ENCODE assay signal across 1 fruit fly cellular context in genomic region chr2L:19140257-19140983, dm6.
TF ChIP-seq lines count a peak whose summit lies in the region.

No protein-coding gene starts in this region.

TF ChIP-seq in whole organism, embryonic, 481 proteins besides CTCF, POLR2A, EP300 and RAD21 (continued from another document):
- no peak for TF ChIP-seq ara (GFP tag; IDR thresholded peaks at IDR 0.05; lab: Robert Waterston, UW)
- no peak for TF ChIP-seq CG9727 (GFP tag; optimal IDR thresholded peaks at IDR 0.05; lab: Kevin White, UChicago)
- no peak for TF ChIP-seq HLH4C (GFP tag; IDR thresholded peaks at IDR 0.05; lab: Robert Waterston, UW; ENCODE audit: partially characterized antibody)
- peak; percentile 8 for TF ChIP-seq Vsx1 (GFP tag; optimal IDR thresholded peaks at IDR 0.05; lab: Kevin White, UChicago)
- no peak for TF ChIP-seq Aef1 (GFP tag; IDR thresholded peaks at IDR 0.05; lab: Robert Waterston, UW)
- no peak for TF ChIP-seq Asciz (GFP tag; optimal IDR thresholded peaks at IDR 0.05; lab: Kevin White, UChicago)
- peak; percentile 11 for TF ChIP-seq Kr (GFP tag; optimal IDR thresholded peaks at IDR 0.05; lab: Kevin White, UChicago)
- TF ChIP-seq fd96Cb (tag; optimal IDR thresholded peaks at IDR 0.05; lab: Kevin White, UChicago) = peak; percentile 14
- no peak for TF ChIP-seq schlank (tag; optimal IDR thresholded peaks at IDR 0.05; lab: Kevin White, UChicago)
- peak; percentile 7 for TF ChIP-seq fd3F (GFP tag; optimal IDR thresholded peaks at IDR 0.05; lab: Kevin White, UChicago)
- no peak for TF ChIP-seq insv (GFP tag; optimal IDR thresholded peaks at IDR 0.05; lab: Kevin White, UChicago)
- TF ChIP-seq lmd (GFP tag; IDR thresholded peaks at IDR 0.05; lab: Robert Waterston, UW) = no peak
- TF ChIP-seq vnd (GFP tag; IDR thresholded peaks at IDR 0.05; lab: Robert Waterston, UW; ENCODE audit: partially characterized antibody) = no peak
- TF ChIP-seq CG2875 (GFP tag; optimal IDR thresholded peaks at IDR 0.05; lab: Kevin White, UChicago) = peak; percentile 12
- TF ChIP-seq usp (GFP tag; optimal IDR thresholded peaks at IDR 0.05; lab: Kevin White, UChicago) = no peak
- no peak for TF ChIP-seq CG6689 (GFP tag; IDR thresholded peaks at IDR 0.05; lab: Robert Waterston, UW)
- no peak for TF ChIP-seq CG43689 (GFP tag; IDR thresholded peaks at IDR 0.05; lab: Robert Waterston, UW)
- no peak for TF ChIP-seq Xbp1 (GFP tag; optimal IDR thresholded peaks at IDR 0.05; lab: Kevin White, UChicago)
- TF ChIP-seq crc (GFP tag; optimal IDR thresholded peaks at IDR 0.05; lab: Kevin White, UChicago) = no peak
- TF ChIP-seq exex (tag; optimal IDR thresholded peaks at IDR 0.05; lab: Kevin White, UChicago) = no peak
- peak; percentile 11 for TF ChIP-seq CG33557 (GFP tag; optimal IDR thresholded peaks at IDR 0.05; lab: Kevin White, UChicago)
- TF ChIP-seq CG31388 (GFP tag; optimal IDR thresholded peaks at IDR 0.05; lab: Kevin White, UChicago) = no peak
- TF ChIP-seq CG12236 (GFP tag; optimal IDR thresholded peaks at IDR 0.05; lab: Kevin White, UChicago) = no peak
- no peak for TF ChIP-seq Spps (tag; optimal IDR thresholded peaks at IDR 0.05; lab: Kevin White, UChicago)
- TF ChIP-seq ase (GFP tag; IDR thresholded peaks at IDR 0.05; lab: Robert Waterston, UW) = no peak
- peak; percentile 22 for TF ChIP-seq sd (tag; optimal IDR thresholded peaks at IDR 0.05; lab: Kevin White, UChicago)
- TF ChIP-seq otp (GFP tag; IDR thresholded peaks at IDR 0.05; lab: Robert Waterston, UW) = 0 out of 3 replicates have a peak, but pooled peaks have one; percentile 32
- TF ChIP-seq CG7556 (GFP tag; optimal IDR thresholded peaks at IDR 0.05; lab: Kevin White, UChicago) = no peak
- 0 out of 4 replicates have a peak, but pooled peaks have one; percentile 57 for TF ChIP-seq chinmo (GFP tag; IDR thresholded peaks at IDR 0.05; lab: Robert Waterston, UW; ENCODE audit: partially characterized antibody)
- TF ChIP-seq so (GFP tag; IDR thresholded peaks at IDR 0.05; lab: Robert Waterston, UW) = no peak
- TF ChIP-seq sens (GFP tag; lab: Kevin White, UChicago) = peak; percentile 87
- peak; percentile 5 for TF ChIP-seq CG2202 (tag; optimal IDR thresholded peaks at IDR 0.05; lab: Kevin White, UChicago)
- TF ChIP-seq CG9817 (tag; optimal IDR thresholded peaks at IDR 0.05; lab: Kevin White, UChicago) = no peak
- TF ChIP-seq CG32532 (GFP tag; IDR thresholded peaks at IDR 0.05; lab: Robert Waterston, UW) = peak; percentile 20; the same call in 1 of the 2 replicates
- TF ChIP-seq CG12219 (GFP tag; optimal IDR thresholded peaks at IDR 0.05; lab: Kevin White, UChicago) = no peak
- TF ChIP-seq CG16863 (GFP tag; optimal IDR thresholded peaks at IDR 0.05; lab: Kevin White, UChicago) = no peak
- no peak for TF ChIP-seq ssp (GFP tag; IDR thresholded peaks at IDR 0.05; lab: Robert Waterston, UW)
- peak; percentile 9 for TF ChIP-seq ind (GFP tag; optimal IDR thresholded peaks at IDR 0.05; lab: Kevin White, UChicago)
- TF ChIP-seq HHEX (GFP tag; optimal IDR thresholded peaks at IDR 0.05; lab: Kevin White, UChicago) = no peak
- peak; percentile 10 for TF ChIP-seq fd64A (GFP tag; optimal IDR thresholded peaks at IDR 0.05; lab: Kevin White, UChicago)
- TF ChIP-seq CG10543 (GFP tag; optimal IDR thresholded peaks at IDR 0.05; lab: Kevin White, UChicago) = peak; percentile 34
- TF ChIP-seq CG8281 (tag; optimal IDR thresholded peaks at IDR 0.05; lab: Kevin White, UChicago) = no peak
- 0 out of 2 replicates have a peak, but pooled peaks have one; percentile 28 for TF ChIP-seq CG5953 (GFP tag; IDR thresholded peaks at IDR 0.05; lab: Robert Waterston, UW)
- peak; percentile 37 for TF ChIP-seq Antp (GFP tag; optimal IDR thresholded peaks at IDR 0.05; lab: Kevin White, UChicago)
- no peak for TF ChIP-seq lilli (GFP tag; optimal IDR thresholded peaks at IDR 0.05; lab: Kevin White, UChicago)
- TF ChIP-seq tna (GFP tag; IDR thresholded peaks at IDR 0.05; lab: Robert Waterston, UW; ENCODE audit: partially characterized antibody) = no peak
- no peak for TF ChIP-seq E2f1 (GFP tag; IDR thresholded peaks at IDR 0.05; lab: Robert Waterston, UW)
- no peak for TF ChIP-seq Bgb (GFP tag; IDR thresholded peaks at IDR 0.05; lab: Robert Waterston, UW; ENCODE audit: partially characterized antibody)
- no peak for TF ChIP-seq CG17829 (tag; optimal IDR thresholded peaks at IDR 0.05; lab: Kevin White, UChicago)
- TF ChIP-seq gro (GFP tag; optimal IDR thresholded peaks at IDR 0.05; lab: Kevin White, UChicago) = no peak
- no peak for TF ChIP-seq CG7745 (tag; optimal IDR thresholded peaks at IDR 0.05; lab: Kevin White, UChicago)
- TF ChIP-seq CG18262 (tag; optimal IDR thresholded peaks at IDR 0.05; lab: Kevin White, UChicago) = peak; percentile 33
- 0 out of 3 replicates have a peak, but pooled peaks have one; percentile 16 for TF ChIP-seq CG17361 (GFP tag; IDR thresholded peaks at IDR 0.05; lab: Robert Waterston, UW)
